Fruit fly (Drosophila melanogaster) S2 (cell line): Measurements from ENCODE around the gene CG7706.

Experiments
- CG8478 ChIP-seq: fragments of >200 bp; optimal IDR thresholded peaks from 2 replicates; lab custom pipeline; 2018
- CTCF ChIP-seq, 2 experiments: fragments of >200 bp; optimal IDR thresholded peaks; 2 replicates each; lab custom pipeline; 2018

DNA sequence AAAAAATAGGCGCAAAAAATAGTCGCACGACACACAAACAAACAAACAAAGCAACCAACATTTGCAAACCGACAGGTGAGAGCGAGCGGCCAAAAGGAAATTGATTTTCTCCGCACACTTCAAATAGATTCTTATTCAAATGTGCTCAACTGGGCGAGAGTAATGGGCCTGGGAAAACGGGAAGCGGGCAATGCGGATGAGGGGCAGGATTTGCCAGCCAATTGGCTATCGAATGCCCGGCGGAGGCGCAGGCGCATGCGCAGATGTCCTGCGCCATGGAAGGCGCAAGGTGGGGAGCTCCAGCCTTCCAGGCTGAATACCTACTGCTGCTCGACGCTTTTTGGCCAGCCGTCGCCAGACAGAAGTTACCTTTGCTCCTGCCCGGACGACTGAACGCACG lies 27.5 kb downstream of the CG7706 start, which contains the start of the genes ChAT and VAChT:
- no peak for TF ChIP-seq CG8478 (lab: Kevin White, UChicago)
- no peak for TF ChIP-seq CTCF (optimal IDR thresholded peaks at IDR 0.05; lab: Kevin White, UChicago)
